Worm (Caenorhabditis elegans) whole organism, L1 larva: ENCODE results near the gene ceh-53.

ENCODE experiments used
- C16A3.4 ChIP-seq: fragments of 150-350 bp; optimal IDR thresholded peaks from 2 replicates; lab custom pipeline; 2014; ENCODE audit warnings: missing biosample characterization, missing genetic modification characterization
- C34B4.2 ChIP-seq: sonication (generic microtip); optimal IDR thresholded peaks from 2 replicates; lab custom pipeline; 2017; ENCODE audit warnings: mild to moderate bottlenecking, missing genetic modification characterization, missing compliant biosample characterization
- alr-1 ChIP-seq: fragments of 200-800 bp; sonication (Bioruptor generic); optimal IDR thresholded peaks from 2 replicates; lab custom pipeline; 2018; ENCODE audit warnings: borderline replicate concordance, mild to moderate bottlenecking, missing genetic modification characterization, missing compliant biosample characterization
- aly-2 ChIP-seq: fragments of 150-350 bp; optimal IDR thresholded peaks from 2 replicates; lab custom pipeline; 2014; ENCODE audit warnings: missing biosample characterization, missing genetic modification characterization
- blmp-1 ChIP-seq: fragments of 150-350 bp; optimal IDR thresholded peaks from 2 replicates; lab custom pipeline; 2014; ENCODE audit warnings: missing biosample characterization, missing genetic modification characterization
- ceh-82 ChIP-seq, 3 experiments: fragments of 150-350 bp in 1 of 3; sonication (generic microtip) in 2 of 3; optimal IDR thresholded peaks; 2 replicates each; lab custom pipeline; 2014 to 2017; ENCODE audit warnings: missing biosample characterization in 3 of 3, missing genetic modification characterization in 3 of 3
- ceh-88 ChIP-seq: fragments of 200-800 bp; sonication (Bioruptor generic); IDR thresholded peaks from 2 replicates; pipeline ENCODE4 v1.3.6; 2022; ENCODE audit warnings: missing genetic modification characterization, missing compliant biosample characterization
- dsc-1 ChIP-seq: sonication (generic microtip); optimal IDR thresholded peaks from 2 replicates; lab custom pipeline; 2016; ENCODE audit warnings: mild to moderate bottlenecking, missing genetic modification characterization, missing compliant biosample characterization
- efl-1 ChIP-seq, 4 experiments: fragments of 150-350 bp; optimal IDR thresholded peaks in 3 of 4; peaks in 1 of 4; 1 replicate in 1 of 4; 2 replicates in 3 of 4; lab custom pipeline; 2014; ENCODE audit warnings: missing biosample characterization in 2 of 4, missing genetic modification characterization in 2 of 4, missing genetic modification reagents in 2 of 4
- efl-3 ChIP-seq: fragments of 200-800 bp; sonication (Bioruptor generic); optimal IDR thresholded peaks from 2 replicates; lab custom pipeline; 2018; ENCODE audit warnings: mild to moderate bottlenecking, missing genetic modification characterization, missing compliant biosample characterization
- egl-27 ChIP-seq, 2 experiments: fragments of 150-350 bp in 1 of 2; sonication (generic microtip); optimal IDR thresholded peaks; 3 replicates each; lab custom pipeline; 2017 to 2018; ENCODE audit warnings: missing biosample characterization in 2 of 2, missing genetic modification characterization in 2 of 2, missing genetic modification reagents in 2 of 2
- elt-2 ChIP-seq: sonication (generic microtip); optimal IDR thresholded peaks from 2 replicates; lab custom pipeline; 2016; ENCODE audit warnings: missing genetic modification characterization, mild to moderate bottlenecking, inconsistent platforms, missing compliant biosample characterization, missing genetic modification reagents
- elt-3 ChIP-seq, 6 experiments: fragments of 150-350 bp in 1 of 6; sonication (generic microtip); optimal IDR thresholded peaks; 2 replicates each; lab custom pipeline; 2017 to 2018; ENCODE audit warnings: missing biosample characterization in 6 of 6, missing genetic modification characterization in 6 of 6, inconsistent platforms in 1 of 6
- fkh-4 ChIP-seq: sonication (generic microtip); optimal IDR thresholded peaks from 2 replicates; lab custom pipeline; 2016; ENCODE audit warnings: missing compliant biosample characterization, missing genetic modification characterization, borderline replicate concordance
- hlh-17 ChIP-seq: fragments of 200-800 bp; sonication (Bioruptor generic); optimal IDR thresholded peaks from 2 replicates; lab custom pipeline; 2018; ENCODE audit warnings: missing genetic modification characterization, mild to moderate bottlenecking, missing compliant biosample characterization, moderate library complexity, borderline replicate concordance
- lin-13 ChIP-seq: fragments of 150-350 bp; optimal IDR thresholded peaks from 2 replicates; lab custom pipeline; 2014; ENCODE audit warnings: missing biosample characterization, missing genetic modification reagents, missing genetic modification characterization
- lin-14 ChIP-seq: fragments of 200-800 bp; sonication (Bioruptor generic); optimal IDR thresholded peaks from 2 replicates; lab custom pipeline; 2018; ENCODE audit warnings: mild to moderate bottlenecking, missing genetic modification characterization, moderate library complexity, missing compliant biosample characterization
- lin-15B ChIP-seq: fragments of 150-350 bp; sonication (generic microtip); optimal IDR thresholded peaks from 3 replicates; lab custom pipeline; 2014; ENCODE audit warnings: missing biosample characterization, missing genetic modification characterization
- lin-39 ChIP-seq: fragments of 150-350 bp; optimal IDR thresholded peaks from 2 replicates; lab custom pipeline; 2014; ENCODE audit warnings: missing biosample characterization, missing genetic modification reagents, missing genetic modification characterization
- lsy-2 ChIP-seq, 2 experiments: fragments of 150-350 bp; optimal IDR thresholded peaks; 2 replicates each; lab custom pipeline; 2014; ENCODE audit warnings: missing biosample characterization in 2 of 2, missing genetic modification characterization in 2 of 2
- mep-1 ChIP-seq: fragments of 150-350 bp; optimal IDR thresholded peaks from 2 replicates; lab custom pipeline; 2014; ENCODE audit warnings: missing biosample characterization, missing genetic modification characterization
- nhr-19 ChIP-seq: fragments of 200-800 bp; sonication (Bioruptor generic); conservative IDR thresholded peaks from 2 replicates; pipeline ENCODE4 v1.3.6; 2022; ENCODE audit warnings: missing genetic modification characterization, missing compliant biosample characterization
- nhr-20 ChIP-seq: sonication (generic microtip); optimal IDR thresholded peaks from 2 replicates; lab custom pipeline; 2016; ENCODE audit warnings: mild to moderate bottlenecking, missing genetic modification characterization, missing compliant biosample characterization
- nhr-28 ChIP-seq: fragments of 150-350 bp; optimal IDR thresholded peaks from 2 replicates; lab custom pipeline; 2014; ENCODE audit warnings: missing biosample characterization, missing genetic modification characterization
- nhr-47 ChIP-seq: sonication (generic microtip); optimal IDR thresholded peaks from 2 replicates; lab custom pipeline; 2016; ENCODE audit warnings: mild to moderate bottlenecking, missing genetic modification characterization, moderate library complexity, missing compliant biosample characterization
- nhr-77 ChIP-seq: fragments of 150-350 bp; optimal IDR thresholded peaks from 2 replicates; lab custom pipeline; 2014; ENCODE audit warnings: missing biosample characterization, missing genetic modification characterization
- nhr-85 ChIP-seq: sonication (generic microtip); peaks from one replicate; lab custom pipeline; 2016; ENCODE audit warnings: missing genetic modification characterization, inconsistent platforms, missing compliant biosample characterization
- nhr-90 ChIP-seq: sonication (generic microtip); optimal IDR thresholded peaks from 2 replicates; lab custom pipeline; 2016; ENCODE audit warnings: mild to moderate bottlenecking, missing genetic modification characterization, missing compliant biosample characterization; ENCODE audit not compliant: poor library complexity
- pax-3 ChIP-seq: fragments of 200-800 bp; sonication (Bioruptor generic); optimal IDR thresholded peaks from 2 replicates; lab custom pipeline; 2018; ENCODE audit warnings: mild to moderate bottlenecking, missing genetic modification characterization, moderate library complexity, missing compliant biosample characterization
- snu-23 ChIP-seq: sonication (generic microtip); optimal IDR thresholded peaks from 2 replicates; lab custom pipeline; 2016; ENCODE audit warnings: missing genetic modification characterization, missing compliant biosample characterization
- tlp-1 ChIP-seq: fragments of 150-350 bp; optimal IDR thresholded peaks from 2 replicates; lab custom pipeline; 2014; ENCODE audit warnings: missing biosample characterization, missing genetic modification characterization
- unc-130 ChIP-seq: fragments of 150-350 bp; optimal IDR thresholded peaks from 2 replicates; lab custom pipeline; 2017; ENCODE audit warnings: missing biosample characterization, missing genetic modification characterization, inconsistent platforms
- unc-30 ChIP-seq: sonication (generic microtip); optimal IDR thresholded peaks from 2 replicates; lab custom pipeline; 2017; ENCODE audit warnings: missing biosample characterization, missing genetic modification characterization
- unc-62 ChIP-seq: fragments of 150-350 bp; optimal IDR thresholded peaks from 2 replicates; lab custom pipeline; 2014; ENCODE audit warnings: missing biosample characterization, missing genetic modification reagents, missing genetic modification characterization
- vab-15 ChIP-seq: sonication (generic microtip); optimal IDR thresholded peaks from 2 replicates; lab custom pipeline; 2017; ENCODE audit warnings: missing genotype, mild to moderate bottlenecking, missing genetic modification characterization, missing compliant biosample characterization
- ztf-11 ChIP-seq, 2 experiments: sonication (generic microtip); optimal IDR thresholded peaks; 2 replicates each; lab custom pipeline; 2016 to 2017; ENCODE audit warnings: missing genetic modification characterization in 2 of 2, missing biosample characterization in 1 of 2, missing compliant biosample characterization in 1 of 2

The ceh-53 gene

DNA sequence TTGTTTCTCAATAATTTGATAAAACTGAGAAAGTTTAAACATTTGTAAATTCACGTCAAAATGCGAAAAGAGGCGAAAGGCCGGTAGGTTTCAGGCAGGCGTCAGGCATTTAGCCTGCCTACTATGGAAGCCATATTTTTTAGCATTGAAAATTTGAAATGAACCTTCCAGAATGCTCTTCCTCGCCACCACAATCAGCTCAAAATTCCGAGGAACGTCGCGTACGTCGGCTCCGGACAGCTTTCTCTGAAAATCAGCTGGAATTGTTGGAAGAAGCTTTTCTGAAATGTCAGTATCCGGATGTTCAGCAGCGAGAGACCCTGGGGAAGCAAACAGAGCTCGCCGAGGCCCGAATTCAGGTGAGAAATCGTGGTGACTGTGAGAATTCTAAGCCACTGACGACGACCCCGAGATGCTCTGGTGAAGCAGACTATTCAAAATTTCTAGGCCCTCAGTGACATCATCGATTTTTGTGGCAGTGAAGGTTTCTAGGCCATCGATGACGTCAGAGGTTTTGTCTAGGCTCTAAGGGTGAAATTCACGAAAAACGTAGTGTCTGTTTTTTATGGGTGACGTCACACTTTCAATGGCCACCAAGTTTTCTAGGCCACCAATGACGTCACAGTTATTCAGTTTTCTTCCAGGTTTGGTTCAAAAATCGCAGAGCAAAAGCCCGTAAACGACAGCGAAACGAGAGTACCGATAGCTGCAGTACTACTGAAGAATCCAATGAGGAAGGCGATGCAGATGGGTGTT is 4.2 kb downstream of the ceh-53 start:
- TF ChIP-seq nhr-20 (no peak), C16A3.4 (tag; lab: Kevin White, UChicago) (no peak), vab-15 (tag; lab: Kevin White, UChicago) (no peak), unc-130 (tag; lab: Kevin White, UChicago) (no peak), lin-14 (GFP tag; lab: Kevin White, UChicago) (no peak)

ce11 chrIV:3504144-3504543 is 6.1 kb downstream of the ceh-53 start, which contains the start of gene srz-83:
Gene srz-83, plus strand, starts transcription at chrIV:3504444.
- TF ChIP-seq dsc-1 (tag; lab: Kevin White, UChicago), result no peak
- TF ChIP-seq hlh-17 (GFP tag; lab: Kevin White, UChicago), result no peak
- no peak for TF ChIP-seq lin-39 (tag; lab: Kevin White, UChicago)
- no peak for TF ChIP-seq nhr-28 (tag; lab: Kevin White, UChicago)
- no peak for TF ChIP-seq egl-27 (tag; optimal IDR thresholded peaks at IDR 0.05; lab: Kevin White, UChicago)
- TF ChIP-seq tlp-1, result no peak
- TF ChIP-seq C34B4.2 (tag; lab: Kevin White, UChicago), result no peak
- no peak for TF ChIP-seq aly-2 (tag; lab: Kevin White, UChicago)
- TF ChIP-seq elt-2 (tag; lab: Kevin White, UChicago), result no peak
- no peak for TF ChIP-seq ceh-82 (tag; optimal IDR thresholded peaks at IDR 0.05; lab: Kevin White, UChicago)
- TF ChIP-seq mep-1 (tag; lab: Kevin White, UChicago), result no peak
- TF ChIP-seq elt-3 (tag; optimal IDR thresholded peaks at IDR 0.05; lab: Kevin White, UChicago), result no peak
- TF ChIP-seq alr-1 (tag; lab: Kevin White, UChicago), result no peak
- TF ChIP-seq efl-3 (GFP tag; lab: Kevin White, UChicago), result no peak
- TF ChIP-seq snu-23, result no peak
- no peak for TF ChIP-seq pax-3 (tag; lab: Kevin White, UChicago)
- TF ChIP-seq ztf-11 (tag; optimal IDR thresholded peaks at IDR 0.05; lab: Kevin White, UChicago), result no peak
- no peak for TF ChIP-seq nhr-90 (tag; lab: Kevin White, UChicago)
- no peak for TF ChIP-seq unc-62 (GFP tag; lab: Kevin White, UChicago)

ce11 chrIV:3505940-3506339 is 7.9 kb downstream of the ceh-53 start:
- no peak for TF ChIP-seq nhr-77 (tag; lab: Kevin White, UChicago)
- no peak for TF ChIP-seq lin-13 (GFP tag; lab: Kevin White, UChicago)
- no peak for TF ChIP-seq unc-30 (tag; lab: Kevin White, UChicago)
- TF ChIP-seq nhr-47 (tag; lab: Kevin White, UChicago), result no peak
- TF ChIP-seq blmp-1 (tag; lab: Kevin White, UChicago), result no peak
- TF ChIP-seq nhr-19 (GFP tag; lab: Robert Waterston, UW), result 0 out of 2 replicates have a peak, but pooled peaks have one; percentile 20
- no peak for TF ChIP-seq lin-15B (tag; lab: Kevin White, UChicago)
- TF ChIP-seq lsy-2 (tag; optimal IDR thresholded peaks at IDR 0.05; lab: Kevin White, UChicago), result no peak
- no peak for TF ChIP-seq nhr-85 (tag; lab: Kevin White, UChicago)
- peak in 1 of 2 experiments; percentile 11 for TF ChIP-seq efl-1 (optimal IDR thresholded peaks at IDR 0.05; lab: Kevin White, UChicago)
- peak in 1 of 2 experiments; percentile 61 for TF ChIP-seq efl-1 (GFP tag; optimal IDR thresholded peaks at IDR 0.05 in 1 of 2; lab: Kevin White, UChicago)
- TF ChIP-seq ceh-88 (GFP tag; lab: Robert Waterston, UW), result no peak
- no peak for TF ChIP-seq fkh-4 (tag; lab: Kevin White, UChicago)
- no peak for TF ChIP-seq pax-3 (tag; lab: Kevin White, UChicago)
- no peak for TF ChIP-seq C34B4.2 (tag; lab: Kevin White, UChicago)
- TF ChIP-seq, all 84 proteins: peak for 2
